Fruit fly (Drosophila melanogaster) whole organism, embryonic: ENCODE results near the gene MED28.

Experiments
- Aef1 ChIP-seq: fragments of 200-800 bp; sonication (Bioruptor generic); IDR thresholded peaks from 3 replicates; pipeline ENCODE4 v1.3.6; 2022; ENCODE audit warnings: missing biosample characterization, missing genetic modification characterization
- Atf-2 ChIP-seq: fragments of 200-800 bp; sonication (Bioruptor generic); optimal IDR thresholded peaks from 2 replicates; lab custom pipeline; 2016; ENCODE audit warnings: missing biosample characterization, missing genetic modification characterization
- Atf3 ChIP-seq: fragments of 200-800 bp; sonication (Bioruptor generic); optimal IDR thresholded peaks from 3 replicates; lab custom pipeline; 2016; ENCODE audit warnings: missing biosample characterization, missing genetic modification characterization
- B-H1 ChIP-seq: fragments of 200-800 bp; sonication (Bioruptor generic); IDR thresholded peaks from 3 replicates; pipeline ENCODE4 v1.3.6; 2022; ENCODE audit warnings: missing biosample characterization, missing genetic modification characterization
- CG10366 ChIP-seq: fragments of 200-800 bp; sonication (Bioruptor generic); IDR thresholded peaks from 2 replicates; pipeline ENCODE4 v1.3.6; 2022; ENCODE audit warnings: missing biosample characterization, missing genetic modification characterization
- CG11398 ChIP-seq: fragments of 200-800 bp; sonication (Bioruptor generic); optimal IDR thresholded peaks from 2 replicates; lab custom pipeline; 2016; ENCODE audit warnings: missing biosample characterization, missing genetic modification characterization
- CG11504 ChIP-seq: fragments of 200-800 bp; sonication (Bioruptor generic); optimal IDR thresholded peaks from 3 replicates; lab custom pipeline; 2019; ENCODE audit warnings: missing biosample characterization, mild to moderate bottlenecking, missing genetic modification characterization, moderate library complexity
- CG12104 ChIP-seq: fragments of 200-800 bp; sonication (Bioruptor generic); optimal IDR thresholded peaks from 3 replicates; lab custom pipeline; 2016; ENCODE audit warnings: missing biosample characterization, missing genetic modification characterization
- CG12769 ChIP-seq: fragments of 200-800 bp; sonication (Bioruptor generic); optimal IDR thresholded peaks from 2 replicates; lab custom pipeline; 2019; ENCODE audit warnings: missing biosample characterization, mild to moderate bottlenecking, missing genetic modification characterization, moderate library complexity
- CG16863 ChIP-seq: fragments of 200-800 bp; sonication (Bioruptor generic); optimal IDR thresholded peaks from 3 replicates; lab custom pipeline; 2016; ENCODE audit warnings: missing biosample characterization, missing genetic modification characterization
- CG17912 ChIP-seq: fragments of 200-800 bp; sonication (Bioruptor generic); optimal IDR thresholded peaks from 2 replicates; lab custom pipeline; 2018; ENCODE audit warnings: missing biosample characterization, mild to moderate bottlenecking, missing genetic modification characterization
- CG18011 ChIP-seq: fragments of 200-800 bp; sonication (Bioruptor generic); optimal IDR thresholded peaks from 2 replicates; lab custom pipeline; 2017; ENCODE audit warnings: missing biosample characterization, missing genetic modification characterization, mild to moderate bottlenecking, moderate library complexity, missing genotype
- CG18599 ChIP-seq: fragments of 200-800 bp; sonication (Bioruptor generic); optimal IDR thresholded peaks from 3 replicates; lab custom pipeline; 2017; ENCODE audit warnings: missing biosample characterization, missing genetic modification characterization, mild to moderate bottlenecking, moderate library complexity, missing genetic modification reagents
- CG2129 ChIP-seq: fragments of 200-800 bp; sonication (Bioruptor generic); IDR thresholded peaks from 2 replicates; pipeline ENCODE4 v1.3.6; 2022; ENCODE audit warnings: missing biosample characterization, missing genetic modification characterization; ENCODE audit not compliant: partially characterized antibody
- CG2199 ChIP-seq: fragments of 200-800 bp; sonication (Bioruptor generic); IDR thresholded peaks from 3 replicates; pipeline ENCODE4 v1.3.6; 2022; ENCODE audit warnings: missing biosample characterization, missing genetic modification characterization
- CG32767 ChIP-seq: fragments of 200-800 bp; sonication (Bioruptor generic); IDR thresholded peaks from 2 replicates; pipeline ENCODE4 v1.3.6; 2022; ENCODE audit warnings: missing biosample characterization, missing genetic modification characterization
- CG43689 ChIP-seq: fragments of 200-800 bp; sonication (Bioruptor generic); IDR thresholded peaks from 2 replicates; pipeline ENCODE4 v1.3.6; 2022; ENCODE audit warnings: missing biosample characterization, missing genetic modification characterization
- CG7786 ChIP-seq: fragments of 200-800 bp; sonication (Bioruptor generic); optimal IDR thresholded peaks from 2 replicates; lab custom pipeline; 2016; ENCODE audit warnings: missing biosample characterization, missing genetic modification characterization
- CG7928 ChIP-seq: fragments of 200-800 bp; sonication (Bioruptor generic); optimal IDR thresholded peaks from 2 replicates; lab custom pipeline; 2017; ENCODE audit warnings: missing biosample characterization, mild to moderate bottlenecking, missing genetic modification characterization
- CG8359 ChIP-seq: fragments of 200-800 bp; sonication (Bioruptor generic); optimal IDR thresholded peaks from 2 replicates; lab custom pipeline; 2017; ENCODE audit warnings: missing biosample characterization, mild to moderate bottlenecking, missing genetic modification characterization, borderline replicate concordance
- CG9797 ChIP-seq: fragments of 200-800 bp; sonication (Bioruptor generic); optimal IDR thresholded peaks from 3 replicates; lab custom pipeline; 2018; ENCODE audit warnings: missing biosample characterization, mild to moderate bottlenecking, missing genetic modification characterization
- CG9817 ChIP-seq: fragments of 200-800 bp; sonication (Bioruptor generic); optimal IDR thresholded peaks from 2 replicates; lab custom pipeline; 2018; ENCODE audit warnings: missing biosample characterization, mild to moderate bottlenecking, missing genetic modification characterization, moderate library complexity
- CTCF ChIP-seq: fragments of 200-800 bp; sonication (Bioruptor generic); optimal IDR thresholded peaks from 2 replicates; lab custom pipeline; 2017; ENCODE audit warnings: missing biosample characterization, mild to moderate bottlenecking, missing genetic modification characterization, moderate library complexity
- Hr3 ChIP-seq: fragments of 200-800 bp; sonication (Bioruptor generic); optimal IDR thresholded peaks from 3 replicates; lab custom pipeline; 2016; ENCODE audit warnings: missing biosample characterization, missing genetic modification characterization
- Lim3 ChIP-seq: fragments of 200-800 bp; sonication (Bioruptor generic); IDR thresholded peaks from 2 replicates; pipeline ENCODE4 v1.3.6; 2022; ENCODE audit warnings: missing biosample characterization, missing genetic modification characterization
- Med ChIP-seq: fragments of 200-800 bp; sonication (Bioruptor generic); peaks from one replicate; lab custom pipeline; 2016; ENCODE audit warnings: missing biosample characterization, missing genetic modification characterization, mild to moderate bottlenecking, inconsistent platforms, moderate library complexity
- NC2α ChIP-seq: fragments of 200-800 bp; sonication (Bioruptor generic); optimal IDR thresholded peaks from 2 replicates; lab custom pipeline; 2016; ENCODE audit warnings: missing biosample characterization, missing genetic modification characterization
- Nf-YB ChIP-seq: fragments of 200-800 bp; sonication (Bioruptor generic); optimal IDR thresholded peaks from 3 replicates; lab custom pipeline; 2019; ENCODE audit warnings: missing biosample characterization, mild to moderate bottlenecking, missing genetic modification characterization, moderate library complexity
- Opbp ChIP-seq: fragments of 200-800 bp; sonication (Bioruptor generic); IDR thresholded peaks from 3 replicates; pipeline ENCODE4 v1.3.6; 2022; ENCODE audit warnings: missing biosample characterization, missing genetic modification characterization; ENCODE audit not compliant: partially characterized antibody
- Ptx1 ChIP-seq: fragments of 200-800 bp; sonication (Bioruptor generic); IDR thresholded peaks from 2 replicates; pipeline ENCODE4 v1.3.6; 2022; ENCODE audit warnings: missing biosample characterization, missing genetic modification characterization
- Spps ChIP-seq: fragments of 200-800 bp; sonication (Bioruptor generic); optimal IDR thresholded peaks from 2 replicates; lab custom pipeline; 2018; ENCODE audit warnings: missing biosample characterization, mild to moderate bottlenecking, missing genetic modification characterization
- Sry-δ ChIP-seq: fragments of 200-800 bp; sonication (Bioruptor generic); optimal IDR thresholded peaks from 2 replicates; lab custom pipeline; 2016; ENCODE audit warnings: missing biosample characterization, missing genetic modification characterization
- Vsx1 ChIP-seq: fragments of 200-800 bp; sonication (Bioruptor generic); optimal IDR thresholded peaks from 2 replicates; lab custom pipeline; 2017; ENCODE audit warnings: missing biosample characterization, mild to moderate bottlenecking, missing genetic modification characterization, missing genetic modification reagents
- Xrp1 ChIP-seq: fragments of 200-800 bp; sonication (Bioruptor generic); IDR thresholded peaks from 2 replicates; pipeline ENCODE4 v1.3.6; 2022; ENCODE audit warnings: missing biosample characterization, missing genetic modification characterization
- aop ChIP-seq: fragments of 200-800 bp; sonication (Bioruptor generic); IDR thresholded peaks from 2 replicates; pipeline ENCODE4 v1.3.6; 2022; ENCODE audit warnings: missing biosample characterization, missing genetic modification characterization
- cato ChIP-seq: fragments of 200-800 bp; sonication (Bioruptor generic); optimal IDR thresholded peaks from 2 replicates; lab custom pipeline; 2016; ENCODE audit warnings: missing biosample characterization, missing genetic modification characterization, borderline replicate concordance
- caup ChIP-seq: fragments of 200-800 bp; sonication (Bioruptor generic); optimal IDR thresholded peaks from 3 replicates; lab custom pipeline; 2017; ENCODE audit warnings: missing biosample characterization, mild to moderate bottlenecking, missing genetic modification characterization, moderate library complexity; ENCODE audit not compliant: severe bottlenecking
- dysf ChIP-seq: fragments of 200-800 bp; sonication (Bioruptor generic); IDR thresholded peaks from 3 replicates; pipeline ENCODE4 v1.3.6; 2022; ENCODE audit warnings: missing biosample characterization, missing genetic modification characterization
- esg ChIP-seq: fragments of 200-800 bp; sonication (Bioruptor generic); conservative IDR thresholded peaks from 2 replicates; pipeline ENCODE4 v1.3.6; 2022; ENCODE audit warnings: missing biosample characterization, missing genetic modification characterization
- kni ChIP-seq: fragments of 200-800 bp; sonication (Bioruptor generic); optimal IDR thresholded peaks from 3 replicates; lab custom pipeline; 2017; ENCODE audit warnings: mild to moderate bottlenecking, missing biosample characterization, missing genetic modification reagents, missing genetic modification characterization
- nerfin-2 ChIP-seq: fragments of 200-800 bp; sonication (Bioruptor generic); IDR thresholded peaks from 2 replicates; pipeline ENCODE4 v1.3.6; 2022; ENCODE audit warnings: missing biosample characterization, missing genetic modification characterization; ENCODE audit not compliant: partially characterized antibody
- pum ChIP-seq: fragments of 200-800 bp; sonication (Bioruptor generic); optimal IDR thresholded peaks from 2 replicates; lab custom pipeline; 2016; ENCODE audit warnings: missing biosample characterization, missing genetic modification characterization
- sens ChIP-seq: fragments of 200-800 bp; sonication (Bioruptor generic); peaks from one replicate; lab custom pipeline; 2016; ENCODE audit warnings: missing biosample characterization, missing genetic modification characterization
- so ChIP-seq: fragments of 200-800 bp; sonication (Bioruptor generic); IDR thresholded peaks from 3 replicates; pipeline ENCODE4 v1.3.6; 2022; ENCODE audit warnings: missing biosample characterization, missing genetic modification characterization
- tin ChIP-seq: fragments of 200-800 bp; sonication (Bioruptor generic); optimal IDR thresholded peaks from 3 replicates; lab custom pipeline; 2016; ENCODE audit warnings: missing biosample characterization, missing genetic modification characterization
- tio ChIP-seq: fragments of 200-800 bp; sonication (Bioruptor generic); optimal IDR thresholded peaks from 2 replicates; lab custom pipeline; 2017; ENCODE audit warnings: missing biosample characterization, missing genetic modification characterization, inconsistent platforms
- twi ChIP-seq: fragments of 200-800 bp; optimal IDR thresholded peaks from 2 replicates; lab custom pipeline; 2019; ENCODE audit warnings: missing biosample characterization, mild to moderate bottlenecking, missing genetic modification characterization, moderate library complexity
- unc-4 ChIP-seq: fragments of 200-800 bp; sonication (Bioruptor generic); IDR thresholded peaks from 2 replicates; pipeline ENCODE4 v1.3.6; 2022; ENCODE audit warnings: missing biosample characterization, missing genetic modification characterization; ENCODE audit not compliant: partially characterized antibody

MED28 gene

dm6 chr3R:25472635-25473552 is 3.9 kb upstream of the MED28 start, which contains the start of the genes Fur1 and Vps33B (continued):
- TF ChIP-seq unc-4 (GFP tag; lab: Robert Waterston, UW), result peak; percentile 70
- peak; percentile 78 for TF ChIP-seq CG7928 (GFP tag; lab: Kevin White, UChicago)
- TF ChIP-seq CG7786 (GFP tag; lab: Kevin White, UChicago), result peak; percentile 98
- TF ChIP-seq CG11504 (tag; lab: Kevin White, UChicago), result peak; percentile 95
- peak; percentile 89 for TF ChIP-seq CG8359 (GFP tag; lab: Kevin White, UChicago)
- TF ChIP-seq CG10366 (GFP tag; lab: Robert Waterston, UW), result peak; percentile 93
- peak; percentile 71 for TF ChIP-seq nerfin-2
- TF ChIP-seq pum (GFP tag; lab: Kevin White, UChicago), result peak; percentile 98
- peak; percentile 96 for TF ChIP-seq Ptx1 (GFP tag; lab: Robert Waterston, UW)
- peak; percentile 92 for TF ChIP-seq kni (GFP tag; lab: Kevin White, UChicago)
- TF ChIP-seq Vsx1, result peak; percentile 92
- TF ChIP-seq so (GFP tag; lab: Robert Waterston, UW), result peak; percentile 94
- TF ChIP-seq caup (GFP tag; lab: Kevin White, UChicago), result peak; percentile 95
- peak; percentile 97 for TF ChIP-seq Atf3
- peak; percentile 83 for TF ChIP-seq CG17912 (GFP tag; lab: Kevin White, UChicago)
- peak; percentile 93 for TF ChIP-seq Spps
- peak; percentile 64 for TF ChIP-seq CTCF (GFP tag; lab: Kevin White, UChicago)
- peak; percentile 88 for TF ChIP-seq CG32767
- TF ChIP-seq CG18599 (GFP tag; lab: Kevin White, UChicago), result peak; percentile 97
- no peak; the same call in 1 of the 2 replicates for TF ChIP-seq aop (GFP tag; lab: Robert Waterston, UW)
- TF ChIP-seq Nf-YB, result peak; percentile 84
- peak; percentile 45 for TF ChIP-seq CG2129 (GFP tag; lab: Robert Waterston, UW)
- TF ChIP-seq tio (GFP tag; lab: Kevin White, UChicago), result peak; percentile 99
- peak; percentile 80 for TF ChIP-seq Lim3
- peak; percentile 99 for TF ChIP-seq tin (GFP tag; lab: Kevin White, UChicago)
- peak; percentile 78 for TF ChIP-seq Opbp (GFP tag; lab: Robert Waterston, UW)
- TF ChIP-seq B-H1 (GFP tag; lab: Robert Waterston, UW), result peak; percentile 92
- TF ChIP-seq Atf-2, result peak; percentile 99
- peak; percentile 100 for TF ChIP-seq sens
- peak; percentile 93 for TF ChIP-seq Sry-δ (GFP tag; lab: Kevin White, UChicago)
- TF ChIP-seq CG9817 (tag; lab: Kevin White, UChicago), result peak; percentile 96
- peak; percentile 92 for TF ChIP-seq twi (tag; lab: Kevin White, UChicago)
- TF ChIP-seq CG16863, result peak; percentile 98
- peak; percentile 94 for TF ChIP-seq Aef1
- TF ChIP-seq CG12104 (GFP tag; lab: Kevin White, UChicago), result peak; percentile 97
- peak; percentile 96 for TF ChIP-seq CG12769 (tag; lab: Kevin White, UChicago)
- TF ChIP-seq NC2α (GFP tag; lab: Kevin White, UChicago), result peak; percentile 98
- TF ChIP-seq esg (GFP tag; lab: Robert Waterston, UW), result peak; percentile 93
- TF ChIP-seq dysf (GFP tag; lab: Robert Waterston, UW), result peak; percentile 95
- peak; percentile 89 for TF ChIP-seq CG18011
- TF ChIP-seq cato (GFP tag; lab: Kevin White, UChicago), result peak; percentile 97
- peak; percentile 61 for TF ChIP-seq CG9797
- peak; percentile 96 for TF ChIP-seq Xrp1 (GFP tag; lab: Robert Waterston, UW)
- TF ChIP-seq Med (GFP tag; lab: Kevin White, UChicago), result peak; percentile 100
- peak; percentile 78 for TF ChIP-seq CG43689 (GFP tag; lab: Robert Waterston, UW)
- peak; percentile 78; the same call in 1 of the 3 replicates for TF ChIP-seq CG2199 (GFP tag; lab: Robert Waterston, UW)
- TF ChIP-seq Hr3 (GFP tag; lab: Kevin White, UChicago), result peak; percentile 98
- peak; percentile 97 for TF ChIP-seq CG11398 (GFP tag; lab: Kevin White, UChicago)
